Worm (Caenorhabditis elegans): ENCODE results near the gene tomm-20.
A peak's percentile ranks its signal among the peaks of the same experiment; 100 is the strongest.
"Not testable (repeated sequence)": the region's sequence is repeated elsewhere in the genome, so short reads cannot be mapped to it uniquely, and the experiment has no call there.

The tomm-20 gene

ce11 chrV:12377256-12377655, 34.0 kb upstream of the tomm-20 start, which contains the start of gene K01D12.1:
TSS of gene K01D12.1 (plus strand) at chrV:12377556.
- TF ChIP-seq blmp-1 (tag; optimal IDR thresholded peaks at IDR 0.05) (no peak), ztf-4 (tag; optimal IDR thresholded peaks at IDR 0.05) (no peak), efl-1 (optimal IDR thresholded peaks at IDR 0.05) (no peak), efl-1 (GFP tag; optimal IDR thresholded peaks at IDR 0.05 in 1 of 2) (no peak), nhr-28 (tag; optimal IDR thresholded peaks at IDR 0.05) (no peak), nhr-85 (tag) (no peak), ama-1 (optimal IDR thresholded peaks at IDR 0.05) (no peak), nhr-237 (tag; optimal IDR thresholded peaks at IDR 0.05) (no peak), unc-98 (GFP tag; IDR thresholded peaks at IDR 0.05) (no peak), fkh-4 (tag; optimal IDR thresholded peaks at IDR 0.05; ENCODE audit: borderline replicate concordance) (no peak), mep-1 (tag; optimal IDR thresholded peaks at IDR 0.05) (no peak), snpc-4 (tag; optimal IDR thresholded peaks at IDR 0.05) (no peak), nhr-76 (tag; optimal IDR thresholded peaks at IDR 0.05) (no peak), efl-3 (GFP tag; optimal IDR thresholded peaks at IDR 0.05) (no peak), swsn-7 (tag; optimal IDR thresholded peaks at IDR 0.05) (no peak), fos-1 (tag; optimal IDR thresholded peaks at IDR 0.05) (no peak)

ce11 chrV:12374252-12374651, 31.0 kb upstream of the tomm-20 start, which contains the start of gene F23H12.10:
TSS of gene F23H12.10 (minus strand) at chrV:12374263.
- TF ChIP-seq ceh-90, ztf-4, lsy-2 (tag; optimal IDR thresholded peaks at IDR 0.05): not testable (repeated sequence)

ce11 chrV:12371386-12371785, 28.1 kb upstream of the tomm-20 start, which contains the start of gene F23H12.7:
TSS of gene F23H12.7 (plus strand) at chrV:12371686.
- TF ChIP-seq xbp-1 (tag; optimal IDR thresholded peaks at IDR 0.05) = no peak
- TF ChIP-seq nhr-28 (tag; optimal IDR thresholded peaks at IDR 0.05) = no peak
- TF ChIP-seq sox-4 (tag; optimal IDR thresholded peaks at IDR 0.05) = no peak
- no peak for TF ChIP-seq efl-1 (optimal IDR thresholded peaks at IDR 0.05)
- TF ChIP-seq efl-1 (GFP tag; optimal IDR thresholded peaks at IDR 0.05 in 1 of 2) = no peak
- TF ChIP-seq C16A3.4 (tag; optimal IDR thresholded peaks at IDR 0.05) = no peak
- no peak for TF ChIP-seq hpl-2 (GFP tag; optimal IDR thresholded peaks at IDR 0.05)
- no peak for TF ChIP-seq snu-23 (GFP tag; optimal IDR thresholded peaks at IDR 0.05)
- no peak for TF ChIP-seq unc-62 (GFP tag; optimal IDR thresholded peaks at IDR 0.05)
- no peak for TF ChIP-seq hlh-17 (GFP tag; optimal IDR thresholded peaks at IDR 0.05; ENCODE audit: borderline replicate concordance)
- no peak for TF ChIP-seq elt-2 (tag; optimal IDR thresholded peaks at IDR 0.05)
- TF ChIP-seq mab-9 (GFP tag; IDR thresholded peaks at IDR 0.05) = no peak
- no peak for TF ChIP-seq lin-13 (GFP tag; optimal IDR thresholded peaks at IDR 0.05)
- TF ChIP-seq F16B12.6 (tag; optimal IDR thresholded peaks at IDR 0.05) = no peak
- no peak for TF ChIP-seq blmp-1 (tag; optimal IDR thresholded peaks at IDR 0.05)
- TF ChIP-seq dsc-1 (tag; optimal IDR thresholded peaks at IDR 0.05) = no peak
- TF ChIP-seq nhr-12 (tag; optimal IDR thresholded peaks at IDR 0.05) = no peak
- TF ChIP-seq nhr-47 (tag; optimal IDR thresholded peaks at IDR 0.05) = no peak
- TF ChIP-seq snpc-4 (tag; optimal IDR thresholded peaks at IDR 0.05) = no peak
- TF ChIP-seq fos-1 (tag; optimal IDR thresholded peaks at IDR 0.05) = no peak

- TF ChIP-seq C04F5.9 (tag; optimal IDR thresholded peaks at IDR 0.05) = no peak
- no peak for TF ChIP-seq C34B4.2 (tag; optimal IDR thresholded peaks at IDR 0.05)
- no peak for TF ChIP-seq mep-1 (tag; optimal IDR thresholded peaks at IDR 0.05)
- no peak for TF ChIP-seq ets-5 (GFP tag; IDR thresholded peaks at IDR 0.05)
- no peak for TF ChIP-seq nhr-20 (tag; optimal IDR thresholded peaks at IDR 0.05)
- TF ChIP-seq dsc-1 (tag; optimal IDR thresholded peaks at IDR 0.05) = no peak
- TF ChIP-seq mdl-1 (tag; optimal IDR thresholded peaks at IDR 0.05) = no peak
- no peak for TF ChIP-seq ceh-90 (tag; optimal IDR thresholded peaks at IDR 0.05)
- no peak for TF ChIP-seq unc-98 (GFP tag; IDR thresholded peaks at IDR 0.05)
Observed at ce11 chrV:12369437-12369836, 26.2 kb upstream of the tomm-20 start, which contains the start of gene gcy-13. TSS of gene gcy-13 (minus strand) at chrV:12369537.

ce11 chrV:12365104-12365503, 21.8 kb upstream of the tomm-20 start, which contains the start of gene fipr-2:
TSS of gene fipr-2 (plus strand) at chrV:12365348.
- TF ChIP-seq C34B4.2 (tag; optimal IDR thresholded peaks at IDR 0.05) (no peak), elt-2 (tag; optimal IDR thresholded peaks at IDR 0.05) (no peak), efl-1 (optimal IDR thresholded peaks at IDR 0.05) (no peak), efl-1 (GFP tag; optimal IDR thresholded peaks at IDR 0.05 in 1 of 2) (peak in 1 of 2 experiments; percentile 90), unc-86 (tag; optimal IDR thresholded peaks at IDR 0.05) (no peak), nhr-28 (tag; optimal IDR thresholded peaks at IDR 0.05) (no peak), efl-3 (GFP tag; optimal IDR thresholded peaks at IDR 0.05) (no peak), irx-1 (tag; optimal IDR thresholded peaks at IDR 0.05) (no peak)

All from whole organism, L1 larva.